Comparison of ENCODE assay signal across 3 worm cellular contexts in the genomic region with DNA sequence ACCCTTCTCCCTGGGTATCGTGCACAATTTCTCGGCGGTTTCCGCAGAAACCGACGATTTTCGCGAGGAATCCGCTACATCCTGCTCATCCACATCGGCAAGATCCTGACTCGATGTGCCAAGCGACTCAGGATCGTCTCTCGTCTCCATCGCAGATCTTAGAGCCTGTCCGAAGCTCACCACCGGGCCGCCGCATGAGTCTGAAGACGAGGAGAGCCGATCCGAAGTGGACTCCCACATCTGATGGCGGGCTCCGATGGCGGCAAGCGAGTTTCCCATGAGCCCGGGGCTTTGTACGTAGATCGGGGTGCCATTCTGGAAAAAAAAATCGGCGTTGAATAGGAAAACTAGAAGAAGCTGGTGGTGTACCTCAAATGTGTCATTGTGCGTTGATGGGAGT.
TF ChIP-seq lines count a peak whose summit lies in the region.

No protein-coding gene starts in this region.

TF ChIP-seq in whole organism, L1 larva, 84 proteins besides CTCF, POLR2A, EP300 and RAD21:
- no peak for TF ChIP-seq efl-1 (optimal IDR thresholded peaks at IDR 0.05; lab: Kevin White, UChicago)
- TF ChIP-seq efl-1 (GFP tag; optimal IDR thresholded peaks at IDR 0.05 in 1 of 2; lab: Kevin White, UChicago) = peak in 1 of 2 experiments; percentile 40
- no peak for TF ChIP-seq lin-13 (GFP tag; optimal IDR thresholded peaks at IDR 0.05; lab: Kevin White, UChicago)
- no peak for TF ChIP-seq unc-130 (tag; optimal IDR thresholded peaks at IDR 0.05; lab: Kevin White, UChicago)
- peak; percentile 19 for TF ChIP-seq nhr-85 (tag; lab: Kevin White, UChicago)
- no peak for TF ChIP-seq mep-1 (tag; optimal IDR thresholded peaks at IDR 0.05; lab: Kevin White, UChicago)

TF ChIP-seq in whole organism, L4 larva, 104 proteins besides CTCF, POLR2A, EP300 and RAD21:
- TF ChIP-seq set-16 (GFP tag; IDR thresholded peaks at IDR 0.05; lab: Robert Waterston, UW) (peak; percentile 92), F26F4.8 (GFP tag; conservative IDR thresholded peaks at IDR 0.05; lab: Robert Waterston, UW) (no peak)

TF ChIP-seq in whole organism, young adult, 124 proteins besides CTCF, POLR2A, EP300 and RAD21:
- TF ChIP-seq mel-28 (tag; optimal IDR thresholded peaks at IDR 0.05; lab: Kevin White, UChicago; ENCODE audit: borderline replicate concordance) = no peak
- no peak for TF ChIP-seq aptf-2 (GFP tag; conservative IDR thresholded peaks at IDR 0.05; lab: Robert Waterston, UW)
- no peak for TF ChIP-seq B0035.1 (tag; optimal IDR thresholded peaks at IDR 0.05; lab: Kevin White, UChicago)
- TF ChIP-seq hmg-1.2 (GFP tag; IDR thresholded peaks at IDR 0.05; lab: Robert Waterston, UW) = no peak
- TF ChIP-seq mcd-1 (GFP tag; IDR thresholded peaks at IDR 0.05; lab: Robert Waterston, UW) = no peak
- no peak for TF ChIP-seq unc-62 (GFP tag; optimal IDR thresholded peaks at IDR 0.05; lab: Kevin White, UChicago)
- no peak for TF ChIP-seq lsl-1 (GFP tag; optimal IDR thresholded peaks at IDR 0.05; lab: Kevin White, UChicago)
- no peak for TF ChIP-seq snpc-1.1 (tag; optimal IDR thresholded peaks at IDR 0.05; lab: Kevin White, UChicago; ENCODE audit: insufficient read depth)
- TF ChIP-seq him-1 (tag; optimal IDR thresholded peaks at IDR 0.05; lab: Kevin White, UChicago) = no peak
- no peak for TF ChIP-seq let-526 (GFP tag; IDR thresholded peaks at IDR 0.05; lab: Robert Waterston, UW)
- no peak for TF ChIP-seq T26A5.8 (tag; optimal IDR thresholded peaks at IDR 0.05; lab: Kevin White, UChicago)
- TF ChIP-seq lir-1 (GFP tag; conservative IDR thresholded peaks at IDR 0.05; lab: Robert Waterston, UW) = no peak
- TF ChIP-seq tlf-1 (GFP tag; optimal IDR thresholded peaks at IDR 0.05; lab: Kevin White, UChicago) = no peak
- peak; percentile 38; the same call in 1 of the 2 replicates for TF ChIP-seq egrh-3 (GFP tag; IDR thresholded peaks at IDR 0.05; lab: Robert Waterston, UW)
- no peak for TF ChIP-seq ztf-26 (tag; optimal IDR thresholded peaks at IDR 0.05; lab: Kevin White, UChicago)
- no peak for TF ChIP-seq ceh-91 (GFP tag; IDR thresholded peaks at IDR 0.05; lab: Robert Waterston, UW)
- no peak for TF ChIP-seq pbrm-1 (GFP tag; IDR thresholded peaks at IDR 0.05; lab: Robert Waterston, UW)
- TF ChIP-seq snpc-1.3 (tag; optimal IDR thresholded peaks at IDR 0.05; lab: Kevin White, UChicago; ENCODE audit: insufficient read depth) = no peak
- peak; percentile 89 for TF ChIP-seq zfh-2 (GFP tag; conservative IDR thresholded peaks at IDR 0.05; lab: Robert Waterston, UW)
- no peak for TF ChIP-seq madf-6 (GFP tag; IDR thresholded peaks at IDR 0.05; lab: Robert Waterston, UW)
- TF ChIP-seq attf-5 (GFP tag; optimal IDR thresholded peaks at IDR 0.05; lab: Kevin White, UChicago) = no peak
- TF ChIP-seq lin-26 (GFP tag; IDR thresholded peaks at IDR 0.05; lab: Robert Waterston, UW) = 0 out of 2 replicates have a peak, but pooled peaks have one; percentile 29
- no peak for TF ChIP-seq ztf-28 (GFP tag; IDR thresholded peaks at IDR 0.05; lab: Robert Waterston, UW)
- no peak for TF ChIP-seq C06A6.2 (GFP tag; conservative IDR thresholded peaks at IDR 0.05; lab: Robert Waterston, UW)
- no peak for TF ChIP-seq F23B12.7 (tag; optimal IDR thresholded peaks at IDR 0.05; lab: Kevin White, UChicago; ENCODE audit: insufficient read depth)
- TF ChIP-seq dox-1 (GFP tag; IDR thresholded peaks at IDR 0.05; lab: Robert Waterston, UW) = peak; percentile 37; the same call in 1 of the 2 replicates
- TF ChIP-seq egl-44 (GFP tag; IDR thresholded peaks at IDR 0.05; lab: Robert Waterston, UW) = no peak
- TF ChIP-seq ceh-100 (GFP tag; IDR thresholded peaks at IDR 0.05; lab: Robert Waterston, UW) = no peak
- no peak for TF ChIP-seq ceh-27 (GFP tag; optimal IDR thresholded peaks at IDR 0.05; lab: Kevin White, UChicago)
- no peak for TF ChIP-seq ekl-4 (GFP tag; IDR thresholded peaks at IDR 0.05; lab: Robert Waterston, UW)
- no peak for TF ChIP-seq zim-3 (tag; optimal IDR thresholded peaks at IDR 0.05; lab: Kevin White, UChicago)
- no peak for TF ChIP-seq Y67H2A.10 (GFP tag; conservative IDR thresholded peaks at IDR 0.05; lab: Robert Waterston, UW)
- no peak for TF ChIP-seq snpc-3.4 (tag; optimal IDR thresholded peaks at IDR 0.05; lab: Kevin White, UChicago)
TF ChIP-seq in whole organism, young adult: peak in this region for 4.
